Fruit fly (Drosophila melanogaster) whole organism, embryonic: Measurements from ENCODE around the gene CG15818.

ENCODE experiments used
- B-H1 ChIP-seq: fragments of 200-800 bp; sonication (Bioruptor generic); IDR thresholded peaks from 3 replicates; pipeline ENCODE4 v1.3.6; 2022; ENCODE audit warnings: missing biosample characterization, missing genetic modification characterization
- CG10431 ChIP-seq: fragments of 200-800 bp; sonication (Bioruptor generic); optimal IDR thresholded peaks from 3 replicates; lab custom pipeline; 2018; ENCODE audit warnings: missing biosample characterization, mild to moderate bottlenecking, missing genetic modification characterization
- CG10959 ChIP-seq: fragments of 200-800 bp; sonication (Bioruptor generic); IDR thresholded peaks from 2 replicates; pipeline ENCODE4 v1.3.6; 2022; ENCODE audit warnings: missing biosample characterization, missing genetic modification characterization
- CG12236 ChIP-seq: fragments of 200-800 bp; sonication (Bioruptor generic); optimal IDR thresholded peaks from 2 replicates; lab custom pipeline; 2016; ENCODE audit warnings: missing biosample characterization, missing genetic modification characterization
- CG13424 ChIP-seq: fragments of 200-800 bp; sonication (Bioruptor generic); optimal IDR thresholded peaks from 2 replicates; lab custom pipeline; 2019; ENCODE audit warnings: missing biosample characterization, mild to moderate bottlenecking, missing genetic modification characterization, moderate library complexity
- CG16863 ChIP-seq: fragments of 200-800 bp; sonication (Bioruptor generic); optimal IDR thresholded peaks from 3 replicates; lab custom pipeline; 2016; ENCODE audit warnings: missing biosample characterization, missing genetic modification characterization
- CG17359 ChIP-seq: fragments of 200-800 bp; sonication (Bioruptor generic); optimal IDR thresholded peaks from 3 replicates; lab custom pipeline; 2018; ENCODE audit warnings: missing biosample characterization, mild to moderate bottlenecking, missing genetic modification characterization, moderate library complexity
- CG17612 ChIP-seq: fragments of 200-800 bp; sonication (Bioruptor generic); IDR thresholded peaks from 2 replicates; pipeline ENCODE4 v1.3.6; 2022; ENCODE audit warnings: missing biosample characterization, missing genetic modification characterization
- CG17912 ChIP-seq: fragments of 200-800 bp; sonication (Bioruptor generic); optimal IDR thresholded peaks from 2 replicates; lab custom pipeline; 2018; ENCODE audit warnings: missing biosample characterization, mild to moderate bottlenecking, missing genetic modification characterization
- CG30403 ChIP-seq: fragments of 200-800 bp; sonication (Bioruptor generic); optimal IDR thresholded peaks from 3 replicates; lab custom pipeline; 2016; ENCODE audit warnings: missing biosample characterization, missing genetic modification characterization
- CG31224 ChIP-seq: fragments of 200-800 bp; sonication (Bioruptor generic); IDR thresholded peaks from 2 replicates; pipeline ENCODE4 v1.3.6; 2022; ENCODE audit warnings: missing biosample characterization, missing genetic modification characterization
- CG3163 ChIP-seq: fragments of 200-800 bp; sonication (Bioruptor generic); optimal IDR thresholded peaks from 3 replicates; lab custom pipeline; 2016; ENCODE audit warnings: missing biosample characterization, missing genetic modification characterization
- CG33213 ChIP-seq: fragments of 200-800 bp; sonication (Bioruptor generic); optimal IDR thresholded peaks from 3 replicates; lab custom pipeline; 2016; ENCODE audit warnings: missing biosample characterization, missing genetic modification characterization
- CG34422 ChIP-seq: fragments of 200-800 bp; sonication (Bioruptor generic); IDR thresholded peaks from 3 replicates; pipeline ENCODE4 v1.3.6; 2022; ENCODE audit warnings: missing biosample characterization, missing genetic modification characterization
- CG3726 ChIP-seq: fragments of 200-800 bp; sonication (Bioruptor generic); IDR thresholded peaks from 3 replicates; pipeline ENCODE4, ENCODE4 v1.3.6; 2022; ENCODE audit warnings: missing biosample characterization, missing genetic modification characterization
- CG3995 ChIP-seq: fragments of 200-800 bp; sonication (Bioruptor generic); optimal IDR thresholded peaks from 3 replicates; lab custom pipeline; 2016; ENCODE audit warnings: missing biosample characterization, missing genetic modification characterization
- CG8944 ChIP-seq: fragments of 200-800 bp; sonication (Bioruptor generic); optimal IDR thresholded peaks from 3 replicates; lab custom pipeline; 2016; ENCODE audit warnings: missing biosample characterization, missing genetic modification characterization
- CoRest ChIP-seq: fragments of 200-800 bp; sonication (Bioruptor generic); optimal IDR thresholded peaks from 3 replicates; lab custom pipeline; 2018; ENCODE audit warnings: missing biosample characterization, mild to moderate bottlenecking, missing genetic modification characterization, moderate library complexity
- D19A ChIP-seq: fragments of 200-800 bp; optimal IDR thresholded peaks from 3 replicates; lab custom pipeline; 2019; ENCODE audit warnings: missing biosample characterization, mild to moderate bottlenecking, missing genetic modification characterization, moderate library complexity
- Dbx ChIP-seq: fragments of 200-800 bp; sonication (Bioruptor generic); IDR thresholded peaks from 3 replicates; pipeline ENCODE4 v1.3.6; 2022; ENCODE audit warnings: missing biosample characterization, missing genetic modification characterization
- H2.0 ChIP-seq: fragments of 200-800 bp; sonication (Bioruptor generic); IDR thresholded peaks from 2 replicates; pipeline ENCODE4 v1.3.6; 2022; ENCODE audit warnings: missing biosample characterization, missing genetic modification characterization
- Max ChIP-seq: fragments of 200-800 bp; sonication (Bioruptor generic); optimal IDR thresholded peaks from 2 replicates; lab custom pipeline; 2016; ENCODE audit warnings: missing biosample characterization, mild to moderate bottlenecking, missing genetic modification characterization
- PHDP ChIP-seq: fragments of 200-800 bp; sonication (Bioruptor generic); optimal IDR thresholded peaks from 3 replicates; lab custom pipeline; 2018; ENCODE audit warnings: missing biosample characterization, mild to moderate bottlenecking, missing genetic modification characterization, moderate library complexity
- Ssrp ChIP-seq: fragments of 200-800 bp; sonication (Bioruptor generic); optimal IDR thresholded peaks from 2 replicates; lab custom pipeline; 2018; ENCODE audit warnings: missing biosample characterization, mild to moderate bottlenecking, missing genetic modification characterization, moderate library complexity
- Vsx1 ChIP-seq: fragments of 200-800 bp; sonication (Bioruptor generic); optimal IDR thresholded peaks from 2 replicates; lab custom pipeline; 2017; ENCODE audit warnings: missing biosample characterization, mild to moderate bottlenecking, missing genetic modification characterization, missing genetic modification reagents
- Xrp1 ChIP-seq: fragments of 200-800 bp; sonication (Bioruptor generic); IDR thresholded peaks from 2 replicates; pipeline ENCODE4 v1.3.6; 2022; ENCODE audit warnings: missing biosample characterization, missing genetic modification characterization
- aop ChIP-seq: fragments of 200-800 bp; sonication (Bioruptor generic); IDR thresholded peaks from 2 replicates; pipeline ENCODE4 v1.3.6; 2022; ENCODE audit warnings: missing biosample characterization, missing genetic modification characterization
- ara ChIP-seq: fragments of 200-800 bp; sonication (Bioruptor generic); IDR thresholded peaks from 2 replicates; pipeline ENCODE4 v1.3.6; 2022; ENCODE audit warnings: missing biosample characterization, missing genetic modification characterization
- az2 ChIP-seq: fragments of 200-800 bp; sonication (Bioruptor generic); optimal IDR thresholded peaks from 3 replicates; lab custom pipeline; 2016; ENCODE audit warnings: missing biosample characterization, missing genetic modification characterization
- cad ChIP-seq: fragments of >200 bp; optimal IDR thresholded peaks from 2 replicates; lab custom pipeline; 2017; ENCODE audit warnings: missing biosample characterization, missing genetic modification characterization
- caup ChIP-seq: fragments of 200-800 bp; sonication (Bioruptor generic); optimal IDR thresholded peaks from 3 replicates; lab custom pipeline; 2017; ENCODE audit warnings: missing biosample characterization, mild to moderate bottlenecking, missing genetic modification characterization, moderate library complexity; ENCODE audit not compliant: severe bottlenecking
- chif ChIP-seq, 2 experiments: fragments of 200-800 bp; sonication (Bioruptor generic); optimal IDR thresholded peaks; 3 replicates each; lab custom pipeline; 2016; ENCODE audit warnings: missing biosample characterization in 2 of 2, missing genetic modification characterization in 2 of 2
- emc ChIP-seq: fragments of 200-800 bp; sonication (Bioruptor generic); optimal IDR thresholded peaks from 2 replicates; lab custom pipeline; 2016; ENCODE audit warnings: missing biosample characterization, missing genetic modification characterization
- eve ChIP-seq, 2 experiments: fragments of >200 bp; optimal IDR thresholded peaks; 2 replicates each; lab custom pipeline; 2017; ENCODE audit warnings: missing biosample characterization in 2 of 2, missing genetic modification characterization in 2 of 2
- eyg ChIP-seq: fragments of 200-800 bp; sonication (Bioruptor generic); optimal IDR thresholded peaks from 3 replicates; lab custom pipeline; 2016; ENCODE audit warnings: missing biosample characterization, missing genetic modification characterization
- fu2 ChIP-seq: fragments of 200-800 bp; sonication (Bioruptor generic); optimal IDR thresholded peaks from 2 replicates; lab custom pipeline; 2016; ENCODE audit warnings: missing biosample characterization, missing genetic modification characterization
- gro ChIP-seq: fragments of 200-800 bp; sonication (Bioruptor generic); optimal IDR thresholded peaks from 2 replicates; lab custom pipeline; 2016; ENCODE audit warnings: missing biosample characterization, missing genetic modification characterization
- gsb ChIP-seq: fragments of 200-800 bp; sonication (Bioruptor generic); IDR thresholded peaks from 2 replicates; pipeline ENCODE4 v1.3.6; 2022; ENCODE audit warnings: missing biosample characterization, missing genetic modification characterization
- hbn ChIP-seq: fragments of 200-800 bp; sonication (Bioruptor generic); IDR thresholded peaks from 2 replicates; pipeline ENCODE4 v1.3.6; 2022; ENCODE audit warnings: missing biosample characterization, missing genetic modification characterization; ENCODE audit not compliant: partially characterized antibody
- her ChIP-seq: fragments of 200-800 bp; sonication (Bioruptor generic); optimal IDR thresholded peaks from 2 replicates; lab custom pipeline; 2016; ENCODE audit warnings: missing biosample characterization, missing genetic modification characterization
- lmd ChIP-seq: fragments of 200-800 bp; sonication (Bioruptor generic); IDR thresholded peaks from 2 replicates; pipeline ENCODE4 v1.3.6; 2022; ENCODE audit warnings: missing biosample characterization, missing genetic modification characterization
- org-1 ChIP-seq: fragments of 200-800 bp; sonication (Bioruptor generic); optimal IDR thresholded peaks from 2 replicates; lab custom pipeline; 2017; ENCODE audit warnings: missing biosample characterization, missing genetic modification characterization
- pb ChIP-seq: fragments of 200-800 bp; sonication (Bioruptor generic); optimal IDR thresholded peaks from 3 replicates; lab custom pipeline; 2016; ENCODE audit warnings: missing biosample characterization, missing genetic modification characterization
- ranshi ChIP-seq: fragments of 200-800 bp; sonication (Bioruptor generic); IDR thresholded peaks from 2 replicates; pipeline ENCODE4 v1.3.6; 2022; ENCODE audit warnings: missing biosample characterization, missing genetic modification characterization
- scrt ChIP-seq: fragments of 200-800 bp; sonication (Bioruptor generic); optimal IDR thresholded peaks from 2 replicates; lab custom pipeline; 2018; ENCODE audit warnings: missing biosample characterization, mild to moderate bottlenecking, missing genetic modification characterization, moderate library complexity
- sens ChIP-seq: fragments of 200-800 bp; sonication (Bioruptor generic); peaks from one replicate; lab custom pipeline; 2016; ENCODE audit warnings: missing biosample characterization, missing genetic modification characterization
- seq ChIP-seq: fragments of 200-800 bp; sonication (Bioruptor generic); IDR thresholded peaks from 2 replicates; pipeline ENCODE4 v1.3.6; 2022; ENCODE audit warnings: missing biosample characterization, missing genetic modification characterization
- toy ChIP-seq: fragments of 200-800 bp; sonication (Bioruptor generic); IDR thresholded peaks from 2 replicates; pipeline ENCODE4 v1.3.6; 2022; ENCODE audit warnings: missing biosample characterization, missing genetic modification characterization
- ttk ChIP-seq: fragments of 200-800 bp; sonication (Bioruptor generic); IDR thresholded peaks from 2 replicates; pipeline ENCODE4 v2.1.2; 2022; ENCODE audit warnings: missing biosample characterization, missing genetic modification characterization
- wdn ChIP-seq: fragments of 200-800 bp; sonication (Bioruptor generic); IDR thresholded peaks from 2 replicates; pipeline ENCODE4 v1.3.6; 2022; ENCODE audit warnings: missing biosample characterization, missing genetic modification characterization

The CG15818 gene

dm6 chr2L:7424907-7425689, 14.4 kb downstream of the CG15818 start (continued):
- TF ChIP-seq her (peak; percentile 76), B-H1 (peak; percentile 18; the same call in 1 of the 3 replicates), org-1 (GFP tag; lab: Kevin White, UChicago) (peak; percentile 51), fu2 (GFP tag; lab: Kevin White, UChicago) (peak; percentile 75), H2.0 (peak; percentile 37; the same call in 1 of the 2 replicates), gro (peak; percentile 88), CG17359 (tag; lab: Kevin White, UChicago) (peak; percentile 12), ttk (no peak), wdn (peak; percentile 82), Xrp1 (peak; percentile 22; the same call in 1 of the 2 replicates), Dbx (GFP tag; lab: Robert Waterston, UW) (peak; percentile 92), Ssrp (tag; lab: Kevin White, UChicago) (no peak), CG8944 (peak; percentile 25), pb (GFP tag; lab: Kevin White, UChicago) (peak; percentile 55), Max (GFP tag; lab: Kevin White, UChicago) (peak; percentile 19), cad (no peak), CoRest (tag; lab: Kevin White, UChicago) (peak; percentile 54), CG34422 (GFP tag; lab: Robert Waterston, UW) (peak; percentile 47; the same call in 1 of the 3 replicates), gsb (GFP tag; lab: Robert Waterston, UW) (peak; percentile 68), ara (no peak), CG13424 (tag; lab: Kevin White, UChicago) (peak; percentile 26), scrt (GFP tag; lab: Kevin White, UChicago) (peak; percentile 49), eve (GFP tag; optimal IDR thresholded peaks at IDR 0.05; lab: Kevin White, UChicago) (peak in 1 of 2 experiments; percentile 34), CG12236 (GFP tag; lab: Kevin White, UChicago) (no peak), sens (GFP tag; lab: Kevin White, UChicago) (peak; percentile 26), CG17912 (GFP tag; lab: Kevin White, UChicago) (no peak), CG3726 (GFP tag; lab: Robert Waterston, UW) (no peak), toy (GFP tag; lab: Robert Waterston, UW) (peak; percentile 74; the same call in 1 of the 2 replicates), seq (peak; percentile 45; the same call in 1 of the 2 replicates), PHDP (tag; lab: Kevin White, UChicago) (peak; percentile 54), CG10431 (GFP tag; lab: Kevin White, UChicago) (no peak), CG17612 (peak; percentile 53; the same call in 1 of the 2 replicates), D19A (tag; lab: Kevin White, UChicago) (no peak), az2 (GFP tag; lab: Kevin White, UChicago) (peak; percentile 32), aop (GFP tag; lab: Robert Waterston, UW) (no peak), hbn (GFP tag; lab: Robert Waterston, UW) (no peak), lmd (GFP tag; lab: Robert Waterston, UW) (peak; percentile 81), caup (GFP tag; lab: Kevin White, UChicago) (peak; percentile 75), CG3995 (GFP tag; lab: Kevin White, UChicago) (peak; percentile 34), CG31224 (GFP tag; lab: Robert Waterston, UW) (peak; percentile 73), CG16863 (GFP tag; lab: Kevin White, UChicago) (peak; percentile 6), Vsx1 (GFP tag; lab: Kevin White, UChicago) (no peak), CG33213 (GFP tag; lab: Kevin White, UChicago) (no peak), chif (GFP tag; optimal IDR thresholded peaks at IDR 0.05; lab: Kevin White, UChicago) (peak in 1 of 2 experiments; percentile 35), ranshi (GFP tag; lab: Robert Waterston, UW) (peak; percentile 55; the same call in 1 of the 2 replicates), emc (GFP tag; lab: Kevin White, UChicago) (peak; percentile 57), eyg (peak; percentile 26), CG3163 (GFP tag; lab: Kevin White, UChicago) (peak; percentile 27), CG30403 (GFP tag; lab: Kevin White, UChicago) (peak; percentile 58), CG10959 (GFP tag; lab: Robert Waterston, UW) (0 out of 2 replicates have a peak, but pooled peaks have one; percentile 28)
